Fruit fly (Drosophila melanogaster): ENCODE data around the gene Bhmt.

DNA sequence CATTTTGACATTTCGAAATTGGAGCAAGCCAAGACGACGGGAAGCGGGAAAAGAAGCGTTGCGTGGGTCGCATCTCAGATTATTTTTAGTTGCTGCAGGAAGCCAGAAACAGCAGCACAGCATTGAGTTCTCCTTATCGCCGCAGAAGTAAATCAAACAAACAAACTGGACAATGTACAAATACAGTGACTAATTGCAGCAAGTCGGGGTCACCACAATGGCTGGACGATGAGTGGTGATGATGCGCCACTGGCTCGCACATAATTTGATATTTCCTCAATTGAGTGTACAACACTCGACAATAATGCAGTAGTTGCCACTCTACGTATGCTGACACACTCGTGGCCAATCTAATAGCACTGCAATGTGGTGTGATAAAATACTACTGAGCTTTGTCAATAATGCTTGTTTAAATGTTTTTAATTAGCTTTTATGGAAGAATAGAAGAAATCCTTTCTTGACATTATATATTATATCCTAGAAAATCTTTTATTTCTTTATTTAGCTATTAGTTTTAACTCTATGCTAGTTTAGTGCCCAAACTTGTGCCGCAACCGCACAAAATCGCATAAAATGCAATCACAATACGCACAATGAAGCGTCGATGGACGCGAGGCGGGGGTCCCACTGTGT lies 25.0 kb upstream of the Bhmt start:
- TF ChIP-seq Lpt (GFP tag; optimal IDR thresholded peaks at IDR 0.05) (peak; percentile 84), topi (GFP tag; optimal IDR thresholded peaks at IDR 0.05) (peak; percentile 8), achi (GFP tag; optimal IDR thresholded peaks at IDR 0.05) (peak; percentile 76), Smox (GFP tag; optimal IDR thresholded peaks at IDR 0.05) (peak; percentile 21), CG16779 (tag; optimal IDR thresholded peaks at IDR 0.05) (peak; percentile 57), CG15336 (GFP tag; IDR thresholded peaks at IDR 0.05) (peak; percentile 93), Sox102F (GFP tag; optimal IDR thresholded peaks at IDR 0.05) (peak; percentile 16), Met (GFP tag; optimal IDR thresholded peaks at IDR 0.05) (peak; percentile 30), CG4318 (GFP tag; optimal IDR thresholded peaks at IDR 0.05) (peak; percentile 71), salr (GFP tag; optimal IDR thresholded peaks at IDR 0.05) (peak in 1 of 2 experiments; percentile 75), Ets21C (GFP tag; optimal IDR thresholded peaks at IDR 0.05) (no peak)
